Fruit fly (Drosophila melanogaster) whole organism, adult: ENCODE data around the gene RunxA.

Experiments
- CG11617 ChIP-seq: fragments of 200-800 bp; sonication (Bioruptor generic); optimal IDR thresholded peaks from 2 replicates; lab custom pipeline; 2017; ENCODE audit warnings: mild to moderate bottlenecking, missing biosample characterization, missing genetic modification reagents, missing genetic modification characterization
- CG12768 ChIP-seq: fragments of 200-800 bp; sonication (Bioruptor generic); optimal IDR thresholded peaks from 2 replicates; lab custom pipeline; 2017; ENCODE audit warnings: missing biosample characterization, missing genetic modification characterization, mild to moderate bottlenecking, moderate library complexity, missing genetic modification reagents
- CG14711 ChIP-seq: fragments of 200-800 bp; sonication (Bioruptor generic); optimal IDR thresholded peaks from 2 replicates; lab custom pipeline; 2018; ENCODE audit warnings: missing biosample characterization, mild to moderate bottlenecking, missing genetic modification characterization, moderate library complexity
- CG1620 ChIP-seq: fragments of 200-800 bp; sonication (Bioruptor generic); optimal IDR thresholded peaks from 2 replicates; lab custom pipeline; 2016; ENCODE audit warnings: missing biosample characterization, missing genetic modification characterization
- CG33017 ChIP-seq: fragments of 200-800 bp; sonication (Bioruptor generic); optimal IDR thresholded peaks from 2 replicates; lab custom pipeline; 2018; ENCODE audit warnings: missing biosample characterization, mild to moderate bottlenecking, missing genetic modification characterization, moderate library complexity
- CG5204 ChIP-seq: fragments of 200-800 bp; sonication (Bioruptor generic); optimal IDR thresholded peaks from 2 replicates; lab custom pipeline; 2016; ENCODE audit warnings: missing biosample characterization, missing genetic modification characterization
- CG7045 ChIP-seq: fragments of 200-800 bp; sonication (Bioruptor generic); optimal IDR thresholded peaks from 2 replicates; lab custom pipeline; 2017; ENCODE audit warnings: missing biosample characterization, mild to moderate bottlenecking, missing genetic modification characterization
- CG7101 ChIP-seq: fragments of 200-800 bp; sonication (Bioruptor generic); optimal IDR thresholded peaks from 2 replicates; lab custom pipeline; 2018; ENCODE audit warnings: missing biosample characterization, mild to moderate bottlenecking, missing genetic modification characterization, moderate library complexity
- Clk ChIP-seq: fragments of 200-800 bp; sonication (Bioruptor generic); optimal IDR thresholded peaks from 2 replicates; lab custom pipeline; 2017; ENCODE audit warnings: missing biosample characterization, missing genetic modification characterization
- Crg-1 ChIP-seq: fragments of 200-800 bp; sonication (Bioruptor generic); optimal IDR thresholded peaks from 2 replicates; lab custom pipeline; 2016; ENCODE audit warnings: missing biosample characterization, missing genetic modification characterization
- Hr96 ChIP-seq: fragments of 200-800 bp; sonication (Bioruptor generic); optimal IDR thresholded peaks from 2 replicates; lab custom pipeline; 2016; ENCODE audit warnings: missing biosample characterization, missing genetic modification characterization
- Mnt ChIP-seq: fragments of 200-800 bp; sonication (Bioruptor generic); optimal IDR thresholded peaks from 2 replicates; lab custom pipeline; 2016; ENCODE audit warnings: missing biosample characterization, mild to moderate bottlenecking, missing genetic modification characterization
- bab1 ChIP-seq: fragments of 200-800 bp; sonication (Bioruptor generic); optimal IDR thresholded peaks from 3 replicates; lab custom pipeline; 2019; ENCODE audit warnings: missing biosample characterization, mild to moderate bottlenecking, missing genetic modification characterization, moderate library complexity
- cic ChIP-seq: fragments of 200-800 bp; sonication (Bioruptor generic); optimal IDR thresholded peaks from 2 replicates; lab custom pipeline; 2017; ENCODE audit warnings: missing biosample characterization, mild to moderate bottlenecking, missing genetic modification characterization, moderate library complexity
- cnc ChIP-seq, 2 experiments: fragments of >200 bp; optimal IDR thresholded peaks; 2 replicates each; lab custom pipeline; 2017
- kay ChIP-seq: fragments of 200-800 bp; sonication (Bioruptor generic); peaks from one replicate; lab custom pipeline; 2016; ENCODE audit warnings: missing biosample characterization, missing genetic modification characterization, borderline replicate concordance
- ovo ChIP-seq: fragments of 200-800 bp; sonication (Bioruptor generic); optimal IDR thresholded peaks from 2 replicates; lab custom pipeline; 2016; ENCODE audit warnings: missing biosample characterization, missing genetic modification characterization
- pad ChIP-seq: fragments of 200-800 bp; sonication (Bioruptor generic); optimal IDR thresholded peaks from 3 replicates; lab custom pipeline; 2017; ENCODE audit warnings: missing biosample characterization, missing genetic modification characterization, mild to moderate bottlenecking, moderate library complexity, missing genetic modification reagents
- tj ChIP-seq: fragments of 200-800 bp; sonication (Bioruptor generic); optimal IDR thresholded peaks from 3 replicates; lab custom pipeline; 2017; ENCODE audit warnings: missing biosample characterization, mild to moderate bottlenecking, missing genetic modification characterization, moderate library complexity
- toe ChIP-seq: fragments of 200-800 bp; sonication (Bioruptor generic); optimal IDR thresholded peaks from 2 replicates; lab custom pipeline; 2016; ENCODE audit warnings: missing biosample characterization, missing genetic modification characterization

The RunxA gene

dm6 chrX:20643385-20643784 lies 19.8 kb upstream of the RunxA start:
- TF ChIP-seq cnc (optimal IDR thresholded peaks at IDR 0.05; lab: Kevin White, UChicago): no peak

DNA sequence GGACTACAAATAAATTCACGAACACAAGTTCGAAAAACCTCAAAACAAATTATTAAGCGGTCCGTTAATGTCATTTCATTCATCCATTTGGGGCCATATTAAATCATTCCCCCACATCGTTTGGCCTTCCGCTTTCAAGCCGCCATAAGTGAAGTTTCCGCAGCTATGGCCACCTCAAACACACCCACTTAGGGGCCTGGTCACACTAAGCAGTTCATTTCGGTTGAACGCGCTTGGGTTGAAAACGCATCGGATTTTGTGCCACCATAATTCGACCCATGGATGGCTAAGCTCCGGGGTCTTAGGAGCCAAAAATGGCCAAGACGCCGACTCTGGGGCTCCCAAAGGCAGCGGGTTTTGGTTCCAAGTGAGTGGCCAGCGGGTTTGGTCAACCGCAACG lies 14.5 kb upstream of the RunxA start:
- TF ChIP-seq Clk (GFP tag; lab: Kevin White, UChicago) (no peak), toe (GFP tag; lab: Kevin White, UChicago) (no peak), cic (no peak), ovo (GFP tag; lab: Kevin White, UChicago) (no peak), CG5204 (GFP tag; lab: Kevin White, UChicago) (no peak), CG12768 (GFP tag; lab: Kevin White, UChicago) (no peak), CG7101 (no peak), CG33017 (tag; lab: Kevin White, UChicago) (no peak), CG7045 (GFP tag; lab: Kevin White, UChicago) (no peak), bab1 (GFP tag; lab: Kevin White, UChicago) (no peak), CG11617 (GFP tag; lab: Kevin White, UChicago) (no peak), CG1620 (GFP tag; lab: Kevin White, UChicago) (no peak), pad (no peak), Crg-1 (GFP tag; lab: Kevin White, UChicago) (no peak), CG14711 (tag; lab: Kevin White, UChicago) (no peak), Mnt (GFP tag; lab: Kevin White, UChicago) (no peak), Hr96 (GFP tag; lab: Kevin White, UChicago) (no peak)

dm6 chrX:20636724-20637123 lies 13.2 kb upstream of the RunxA start:
- no peak for TF ChIP-seq Clk (GFP tag; lab: Kevin White, UChicago)
- no peak for TF ChIP-seq Crg-1 (GFP tag; lab: Kevin White, UChicago)
- no peak for TF ChIP-seq CG5204 (GFP tag; lab: Kevin White, UChicago)
- TF ChIP-seq Hr96 (GFP tag; lab: Kevin White, UChicago): no peak
- TF ChIP-seq CG12768 (GFP tag; lab: Kevin White, UChicago): no peak
- TF ChIP-seq CG1620 (GFP tag; lab: Kevin White, UChicago): no peak
- TF ChIP-seq cic: no peak
- TF ChIP-seq CG14711 (tag; lab: Kevin White, UChicago): no peak
- TF ChIP-seq CG7045 (GFP tag; lab: Kevin White, UChicago): no peak
- TF ChIP-seq cnc (optimal IDR thresholded peaks at IDR 0.05; lab: Kevin White, UChicago): no peak

dm6 chrX:20632115-20632514 lies 8.5 kb upstream of the RunxA start:
- TF ChIP-seq CG7101: no peak
- no peak for TF ChIP-seq kay
- TF ChIP-seq ovo (GFP tag; lab: Kevin White, UChicago): no peak
- TF ChIP-seq bab1 (GFP tag; lab: Kevin White, UChicago): no peak
- no peak for TF ChIP-seq CG33017 (tag; lab: Kevin White, UChicago)
- TF ChIP-seq CG11617 (GFP tag; lab: Kevin White, UChicago): no peak
- no peak for TF ChIP-seq Crg-1 (GFP tag; lab: Kevin White, UChicago)
- no peak for TF ChIP-seq CG14711 (tag; lab: Kevin White, UChicago)
- TF ChIP-seq toe (GFP tag; lab: Kevin White, UChicago): no peak
- TF ChIP-seq Hr96 (GFP tag; lab: Kevin White, UChicago): no peak
- no peak for TF ChIP-seq tj (GFP tag; lab: Kevin White, UChicago)
- TF ChIP-seq pad: no peak

DNA sequence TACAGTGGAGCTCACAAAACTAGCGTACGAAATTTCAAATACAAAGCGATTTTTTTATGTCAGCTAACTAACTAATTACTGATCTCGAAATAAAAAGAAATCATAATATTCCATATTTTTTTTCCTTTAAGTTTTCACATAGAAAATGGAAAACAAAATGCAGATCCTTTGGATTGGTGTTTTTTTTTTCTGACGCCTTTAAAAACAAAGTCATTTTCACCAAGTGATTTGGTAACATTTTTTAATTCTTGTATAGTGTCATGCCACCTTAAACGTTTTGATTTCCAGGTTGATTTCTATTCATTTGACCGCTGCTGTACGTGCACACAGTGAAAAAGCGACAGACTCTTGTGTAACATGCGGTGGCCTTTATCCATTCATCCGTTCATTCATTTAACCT lies 7.6 kb upstream of the RunxA start:
- TF ChIP-seq CG7045 (GFP tag; lab: Kevin White, UChicago) (no peak), CG33017 (tag; lab: Kevin White, UChicago) (no peak), Hr96 (GFP tag; lab: Kevin White, UChicago) (no peak), pad (no peak), tj (GFP tag; lab: Kevin White, UChicago) (no peak), Mnt (GFP tag; lab: Kevin White, UChicago) (no peak), CG5204 (GFP tag; lab: Kevin White, UChicago) (no peak), CG11617 (GFP tag; lab: Kevin White, UChicago) (no peak), toe (GFP tag; lab: Kevin White, UChicago) (no peak), CG7101 (no peak), CG12768 (GFP tag; lab: Kevin White, UChicago) (no peak), kay (no peak), ovo (GFP tag; lab: Kevin White, UChicago) (no peak), bab1 (GFP tag; lab: Kevin White, UChicago) (no peak), Crg-1 (GFP tag; lab: Kevin White, UChicago) (no peak), Clk (GFP tag; lab: Kevin White, UChicago) (no peak)

DNA sequence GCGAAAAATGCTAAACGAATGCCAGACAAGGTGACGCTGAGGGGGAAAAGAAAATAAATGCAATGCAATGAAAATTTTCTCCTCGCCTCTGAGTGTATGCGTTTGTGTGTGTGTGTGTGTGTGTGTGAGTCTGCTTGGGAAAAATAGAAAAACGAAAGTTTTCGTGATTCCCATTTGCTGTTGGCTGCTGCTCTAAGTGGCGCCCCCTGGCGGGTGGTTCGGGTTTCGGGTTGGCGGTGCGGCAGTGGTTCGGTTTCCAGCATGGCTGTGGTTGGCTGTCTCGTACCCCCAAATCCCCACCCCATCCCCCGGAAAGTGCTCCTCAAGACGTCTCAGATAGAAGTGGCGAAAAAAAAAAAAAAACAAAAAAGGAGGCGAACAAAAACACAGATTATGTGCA lies 5.8 kb upstream of the RunxA start:
- no peak for TF ChIP-seq bab1 (GFP tag; lab: Kevin White, UChicago)
- TF ChIP-seq CG1620 (GFP tag; lab: Kevin White, UChicago): no peak
- no peak for TF ChIP-seq kay
- no peak for TF ChIP-seq cnc (optimal IDR thresholded peaks at IDR 0.05; lab: Kevin White, UChicago)
- no peak for TF ChIP-seq CG14711 (tag; lab: Kevin White, UChicago)
- no peak for TF ChIP-seq CG7045 (GFP tag; lab: Kevin White, UChicago)
- no peak for TF ChIP-seq Clk (GFP tag; lab: Kevin White, UChicago)
- no peak for TF ChIP-seq CG5204 (GFP tag; lab: Kevin White, UChicago)
- no peak for TF ChIP-seq Hr96 (GFP tag; lab: Kevin White, UChicago)
- no peak for TF ChIP-seq pad
- TF ChIP-seq CG7101: no peak
- no peak for TF ChIP-seq toe (GFP tag; lab: Kevin White, UChicago)
